Fruit fly (Drosophila melanogaster) whole organism, wandering third instar larva: ENCODE data around the gene CG3618.

Experiments
- CG32264 ChIP-seq: fragments of 200-800 bp; sonication (Bioruptor generic); optimal IDR thresholded peaks from 2 replicates; lab custom pipeline; 2016; ENCODE audit warnings: missing biosample characterization, missing genetic modification characterization
- CG9705 ChIP-seq: fragments of 200-800 bp; sonication (Bioruptor generic); optimal IDR thresholded peaks from 2 replicates; lab custom pipeline; 2018; ENCODE audit warnings: missing biosample characterization, mild to moderate bottlenecking, missing genetic modification characterization
- CrebA ChIP-seq: fragments of 200-800 bp; sonication (Bioruptor generic); optimal IDR thresholded peaks from 2 replicates; lab custom pipeline; 2016; ENCODE audit warnings: missing biosample characterization, mild to moderate bottlenecking, missing genetic modification characterization, borderline replicate concordance
- Dfd ChIP-seq: fragments of >200 bp; optimal IDR thresholded peaks from 2 replicates; lab custom pipeline; 2017; ENCODE audit warnings: missing biosample characterization, missing genetic modification characterization
- Dif ChIP-seq: fragments of 200-275, 200-300 bp; sonication (Bioruptor generic); optimal IDR thresholded peaks from 2 replicates; lab custom pipeline; 2018; ENCODE audit warnings: missing biosample characterization, missing genetic modification characterization; ENCODE audit not compliant: partially characterized antibody
- GATAd ChIP-seq: sonication (Bioruptor generic); optimal IDR thresholded peaks from 2 replicates; lab custom pipeline; 2016; ENCODE audit warnings: missing biosample characterization, missing genetic modification characterization
- HLH106 ChIP-seq: fragments of 200-800 bp; optimal IDR thresholded peaks from 3 replicates; lab custom pipeline; 2019; ENCODE audit warnings: missing biosample characterization, mild to moderate bottlenecking, missing genetic modification characterization, moderate library complexity
- Hnf4 ChIP-seq: fragments of 200-800 bp; sonication (Bioruptor generic); optimal IDR thresholded peaks from 2 replicates; lab custom pipeline; 2016; ENCODE audit warnings: missing biosample characterization, mild to moderate bottlenecking, missing genetic modification characterization
- Hr78 ChIP-seq: fragments of >200 bp; optimal IDR thresholded peaks from 2 replicates; lab custom pipeline; 2017; ENCODE audit warnings: missing biosample characterization, missing genetic modification characterization
- Hr83 ChIP-seq: fragments of 200-300 bp; sonication (Bioruptor generic); optimal IDR thresholded peaks from 2 replicates; lab custom pipeline; 2016; ENCODE audit warnings: missing biosample characterization, mild to moderate bottlenecking, missing genetic modification characterization, moderate library complexity; ENCODE audit not compliant: poor library complexity, severe bottlenecking
- N ChIP-seq: fragments of >200 bp; optimal IDR thresholded peaks from 2 replicates; lab custom pipeline; 2018; ENCODE audit warnings: missing biosample characterization, missing external identifiers, missing genetic modification characterization
- OdsH ChIP-seq: fragments of 200-800 bp; sonication (Bioruptor generic); optimal IDR thresholded peaks from 2 replicates; lab custom pipeline; 2016; ENCODE audit warnings: missing biosample characterization, mild to moderate bottlenecking, missing genetic modification characterization
- Rel ChIP-seq, 2 experiments: fragments of 200-800 bp; sonication (Bioruptor generic) in 1 of 2; optimal IDR thresholded peaks; 2 replicates in 1 of 2; 3 replicates in 1 of 2; lab custom pipeline; 2016 to 2019; ENCODE audit warnings: mild to moderate bottlenecking in 2 of 2, missing biosample characterization in 2 of 2, missing genetic modification characterization in 2 of 2, moderate library complexity in 1 of 2
- Sp1 ChIP-seq: fragments of 200-800 bp; sonication (Bioruptor generic); optimal IDR thresholded peaks from 3 replicates; lab custom pipeline; 2019; ENCODE audit warnings: missing biosample characterization, mild to moderate bottlenecking, missing genetic modification characterization, moderate library complexity
- Vsx2 ChIP-seq: fragments of 200-300, 225-300 bp; sonication (Bioruptor generic); optimal IDR thresholded peaks from 2 replicates; lab custom pipeline; 2018; ENCODE audit warnings: missing biosample characterization, missing genetic modification characterization; ENCODE audit not compliant: partially characterized antibody
- br ChIP-seq: fragments of 200-800 bp; sonication (Bioruptor generic); optimal IDR thresholded peaks from 2 replicates; lab custom pipeline; 2016; ENCODE audit warnings: missing biosample characterization, missing genetic modification characterization
- brk ChIP-seq: fragments of 200-800 bp; sonication (Bioruptor generic); optimal IDR thresholded peaks from 2 replicates; lab custom pipeline; 2016; ENCODE audit warnings: missing biosample characterization, mild to moderate bottlenecking, missing genetic modification characterization
- dl ChIP-seq, 2 experiments: fragments of 175-275, 200-275 bp in 1 of 2; fragments of 200-275 bp in 1 of 2; sonication (Bioruptor generic); optimal IDR thresholded peaks; lab custom pipeline; 2018; ENCODE audit warnings: mild to moderate bottlenecking in 2 of 2, missing biosample characterization in 2 of 2, missing genetic modification characterization in 2 of 2, moderate library complexity in 2 of 2; ENCODE audit not compliant: partially characterized antibody in 2 of 2, insufficient read depth in 1 of 2
- dsf ChIP-seq: sonication (Bioruptor generic); optimal IDR thresholded peaks from 2 replicates; lab custom pipeline; 2016; ENCODE audit warnings: missing biosample characterization, missing genetic modification characterization, borderline replicate concordance
- ey ChIP-seq: fragments of 200-800 bp; sonication (Bioruptor generic); optimal IDR thresholded peaks from 2 replicates; lab custom pipeline; 2016; ENCODE audit warnings: missing biosample characterization, missing genetic modification characterization
- foxo ChIP-seq, 2 experiments: fragments of 200-800 bp; sonication (Bioruptor generic); optimal IDR thresholded peaks; 2 replicates in 1 of 2; 3 replicates in 1 of 2; lab custom pipeline; 2016 to 2017; ENCODE audit warnings: missing biosample characterization in 2 of 2, missing genetic modification characterization in 2 of 2
- fru ChIP-seq: fragments of 200-800 bp; sonication (Bioruptor generic); optimal IDR thresholded peaks from 3 replicates; lab custom pipeline; 2016; ENCODE audit warnings: missing biosample characterization, mild to moderate bottlenecking, missing genetic modification characterization
- h ChIP-seq: fragments of 200-800 bp; sonication (Bioruptor generic); optimal IDR thresholded peaks from 3 replicates; lab custom pipeline; 2016; ENCODE audit warnings: missing biosample characterization, mild to moderate bottlenecking, missing genetic modification characterization
- jim ChIP-seq: fragments of 175-275, 200-325 bp; sonication (Bioruptor generic); optimal IDR thresholded peaks from 2 replicates; lab custom pipeline; 2016; ENCODE audit warnings: missing biosample characterization, mild to moderate bottlenecking, missing genetic modification characterization
- lola ChIP-seq: fragments of >200 bp; optimal IDR thresholded peaks from 2 replicates; lab custom pipeline; 2017; ENCODE audit warnings: missing biosample characterization, missing genetic modification characterization
- psq ChIP-seq: fragments of 200-800 bp; sonication (Bioruptor generic); optimal IDR thresholded peaks from 3 replicates; lab custom pipeline; 2017; ENCODE audit warnings: missing biosample characterization, mild to moderate bottlenecking, missing genetic modification characterization, moderate library complexity
- rgr ChIP-seq: fragments of 200-800 bp; sonication (Bioruptor generic); optimal IDR thresholded peaks from 3 replicates; lab custom pipeline; 2016; ENCODE audit warnings: missing biosample characterization, mild to moderate bottlenecking, missing genetic modification characterization
- sage ChIP-seq: fragments of 200-800 bp; sonication (Bioruptor generic); optimal IDR thresholded peaks from 2 replicates; lab custom pipeline; 2016; ENCODE audit warnings: missing biosample characterization, mild to moderate bottlenecking, missing genetic modification characterization
- sv ChIP-seq: fragments of 200-800 bp; sonication (Bioruptor generic); optimal IDR thresholded peaks from 3 replicates; lab custom pipeline; 2016; ENCODE audit warnings: missing biosample characterization, missing genetic modification characterization
- tai ChIP-seq: sonication (Bioruptor generic); optimal IDR thresholded peaks from 2 replicates; lab custom pipeline; 2016; ENCODE audit warnings: missing biosample characterization, missing genetic modification characterization
- usp ChIP-seq: fragments of >200 bp; optimal IDR thresholded peaks from 2 replicates; lab custom pipeline; 2017; ENCODE audit warnings: missing biosample characterization, missing genetic modification characterization
- woc ChIP-seq: sonication (Bioruptor generic); optimal IDR thresholded peaks from 2 replicates; lab custom pipeline; 2016; ENCODE audit warnings: missing biosample characterization, mild to moderate bottlenecking, missing genetic modification characterization

Gene CG3618

DNA sequence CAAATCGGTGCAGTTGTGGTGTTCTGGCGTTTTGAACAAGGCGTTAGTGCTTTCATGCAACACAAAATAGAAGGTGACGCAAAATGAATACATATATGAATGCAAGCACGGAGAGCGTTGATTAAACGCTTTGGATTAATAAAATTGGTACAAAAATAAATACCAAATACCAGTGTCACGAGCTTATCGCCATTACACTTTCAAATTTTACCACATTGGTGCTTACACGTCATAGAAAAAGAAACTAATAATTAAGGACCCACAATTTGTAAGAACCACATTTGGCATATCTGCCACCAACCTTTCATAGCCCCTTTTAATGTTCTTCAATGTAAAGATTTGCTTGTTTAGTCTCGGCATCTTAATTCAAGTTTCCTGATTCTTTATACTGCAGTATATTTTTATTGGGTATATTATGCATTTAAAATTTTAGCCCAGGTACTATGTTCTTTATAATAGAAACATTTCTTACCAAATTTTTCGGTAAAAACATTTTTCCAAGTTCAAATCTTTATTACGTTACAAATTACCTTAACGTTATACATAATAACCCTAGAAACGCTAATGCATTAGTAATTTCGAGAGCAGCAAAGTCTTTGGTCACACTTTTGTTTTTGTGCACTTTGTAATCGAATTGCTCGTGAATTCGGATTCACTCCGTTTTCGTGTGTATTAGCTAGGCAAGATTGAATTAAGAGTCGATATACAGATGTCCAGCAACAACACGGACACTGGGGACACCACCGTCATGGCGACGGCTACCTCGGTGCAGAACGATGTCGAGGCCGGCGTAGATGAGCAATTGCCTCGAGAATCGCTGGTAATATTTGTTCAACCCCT is 37.4 kb downstream of the CG3618 start, which contains the start of the genes Pex16 and Pex14:
TSS of gene Pex16 (minus strand) at position 41 of the 840 bp plus-strand sequence.
TSS of gene Pex14 (plus strand) at position 576 of the 840 bp plus-strand sequence.
- TF ChIP-seq foxo (GFP tag; optimal IDR thresholded peaks at IDR 0.05; lab: Kevin White, UChicago) (peak in 1 of 2 experiments; percentile 80), woc (GFP tag; lab: Kevin White, UChicago) (peak; percentile 80), Hnf4 (GFP tag; lab: Kevin White, UChicago) (peak; percentile 56), GATAd (GFP tag; lab: Kevin White, UChicago) (no peak), OdsH (peak; percentile 53), br (peak; percentile 65), CG9705 (peak; percentile 28), jim (GFP tag; lab: Kevin White, UChicago) (no peak), fru (GFP tag; lab: Kevin White, UChicago) (peak; percentile 69), HLH106 (tag; lab: Kevin White, UChicago) (peak; percentile 73), Hr83 (peak; percentile 24), dl (GFP tag; optimal IDR thresholded peaks at IDR 0.05; lab: Kevin White, UChicago; ENCODE audit: insufficient read depth in 1 of 2, partially characterized antibody in 2 of 2) (no peak), rgr (GFP tag; lab: Kevin White, UChicago) (peak; percentile 94), CG32264 (no peak), Sp1 (peak; percentile 52), dsf (GFP tag; lab: Kevin White, UChicago) (no peak), sv (GFP tag; lab: Kevin White, UChicago) (peak; percentile 66), tai (no peak), Vsx2 (GFP tag; lab: Kevin White, UChicago) (no peak), CrebA (GFP tag; lab: Kevin White, UChicago) (no peak), h (GFP tag; lab: Kevin White, UChicago) (peak; percentile 57), sage (no peak), psq (peak; percentile 38), ey (GFP tag; lab: Kevin White, UChicago) (peak; percentile 72), Dfd (GFP tag; lab: Kevin White, UChicago) (no peak)

DNA sequence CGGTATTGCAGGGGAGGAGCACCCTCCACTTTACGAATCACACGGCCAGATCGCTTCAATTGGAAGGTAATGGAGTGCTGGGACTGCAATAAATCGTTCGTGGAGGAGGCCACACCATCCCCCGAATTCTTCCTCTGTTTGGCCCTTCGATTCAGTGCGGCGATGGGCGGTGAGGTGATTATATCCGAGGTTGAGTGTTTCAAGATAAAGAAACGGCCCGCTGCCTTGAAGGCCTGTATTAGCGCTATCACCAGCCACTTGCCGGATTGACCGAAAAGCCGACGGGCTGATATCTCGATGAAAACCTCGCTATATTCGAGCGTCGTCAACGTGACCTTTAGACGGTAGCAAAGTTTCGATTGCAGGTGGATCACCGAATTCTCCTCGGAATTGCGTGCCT is 38.4 kb downstream of the CG3618 start:
- no peak for TF ChIP-seq Dif (GFP tag; lab: Kevin White, UChicago)
- no peak for TF ChIP-seq Rel (GFP tag; optimal IDR thresholded peaks at IDR 0.05; lab: Kevin White, UChicago)
- TF ChIP-seq Rel (tag; optimal IDR thresholded peaks at IDR 0.05; lab: Kevin White, UChicago): peak; percentile 78

DNA sequence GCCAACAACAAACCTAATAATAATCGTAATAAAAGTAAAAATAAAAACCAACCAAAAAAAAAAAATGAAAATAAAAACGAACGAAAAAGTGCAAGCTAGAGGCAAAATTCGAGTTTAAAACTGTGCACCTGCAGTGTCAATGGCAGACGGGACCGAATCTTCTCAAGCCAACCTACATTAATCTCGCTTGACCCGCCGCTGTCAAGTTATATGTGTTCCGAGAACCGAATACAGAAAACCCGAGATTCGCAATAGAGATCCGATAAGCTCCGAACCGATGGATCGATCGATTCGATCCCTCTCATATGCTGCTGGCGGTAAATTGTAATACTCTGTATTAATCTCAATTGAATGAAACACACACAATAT is 43.2 kb downstream of the CG3618 start:
- TF ChIP-seq Rel (GFP tag; optimal IDR thresholded peaks at IDR 0.05; lab: Kevin White, UChicago) (no peak), Rel (tag; optimal IDR thresholded peaks at IDR 0.05; lab: Kevin White, UChicago) (no peak), lola (GFP tag; lab: Kevin White, UChicago) (no peak), CG9705 (no peak), Hr78 (no peak), N (no peak), Dfd (GFP tag; lab: Kevin White, UChicago) (no peak), sv (GFP tag; lab: Kevin White, UChicago) (no peak), Sp1 (no peak), fru (GFP tag; lab: Kevin White, UChicago) (no peak), foxo (GFP tag; optimal IDR thresholded peaks at IDR 0.05; lab: Kevin White, UChicago) (no peak), dsf (GFP tag; lab: Kevin White, UChicago) (no peak), brk (GFP tag; lab: Kevin White, UChicago) (no peak), rgr (GFP tag; lab: Kevin White, UChicago) (no peak), usp (no peak), woc (GFP tag; lab: Kevin White, UChicago) (no peak)
